Worm (Caenorhabditis elegans): ENCODE data around the gene Y62H9A.1.

Y62H9A.1 gene

ce11 chrX:11885577-11885976 lies 10.2 kb downstream of the Y62H9A.1 start, which contains the start of gene Y62H9A.7:
TSS of gene Y62H9A.7 (minus strand) at chrX:11885677.
- TF ChIP-seq daf-12 (tag; optimal IDR thresholded peaks at IDR 0.05) (no peak), ceh-16 (tag; optimal IDR thresholded peaks at IDR 0.05) (no peak), nhr-43 (tag; optimal IDR thresholded peaks at IDR 0.05; ENCODE audit: poor library complexity, severe bottlenecking) (no peak)

ce11 chrX:11892328-11892727 lies 17.0 kb downstream of the Y62H9A.1 start, which contains the start of gene Y62H9A.8:
TSS of gene Y62H9A.8 (minus strand) at chrX:11892428.
- no peak for TF ChIP-seq nhr-76 (tag; optimal IDR thresholded peaks at IDR 0.05)
- no peak for TF ChIP-seq snpc-4 (tag; optimal IDR thresholded peaks at IDR 0.05)
- TF ChIP-seq ztf-11 (tag; optimal IDR thresholded peaks at IDR 0.05): no peak
- no peak for TF ChIP-seq lin-15B (tag; optimal IDR thresholded peaks at IDR 0.05)
- no peak for TF ChIP-seq jun-1 (tag; optimal IDR thresholded peaks at IDR 0.05)
- no peak for TF ChIP-seq nhr-43 (tag; optimal IDR thresholded peaks at IDR 0.05; ENCODE audit: poor library complexity, severe bottlenecking)
- TF ChIP-seq egl-27 (tag; optimal IDR thresholded peaks at IDR 0.05): no peak
- no peak for TF ChIP-seq tbx-2 (tag; optimal IDR thresholded peaks at IDR 0.05)
- no peak for TF ChIP-seq lsy-12 (tag; optimal IDR thresholded peaks at IDR 0.05)
- no peak for TF ChIP-seq egl-5 (tag; optimal IDR thresholded peaks at IDR 0.05)
- TF ChIP-seq fkh-2 (tag; optimal IDR thresholded peaks at IDR 0.05): no peak
- no peak for TF ChIP-seq nhr-25 (tag; optimal IDR thresholded peaks at IDR 0.05)
- no peak for TF ChIP-seq hmg-11 (tag; optimal IDR thresholded peaks at IDR 0.05)
- no peak for TF ChIP-seq lin-39 (tag; optimal IDR thresholded peaks at IDR 0.05)

- TF ChIP-seq egl-5 (tag; optimal IDR thresholded peaks at IDR 0.05): no peak
- TF ChIP-seq nhr-23 (tag; optimal IDR thresholded peaks at IDR 0.05): no peak
- no peak for TF ChIP-seq nhr-28 (tag; optimal IDR thresholded peaks at IDR 0.05)
- TF ChIP-seq tbx-2 (tag; optimal IDR thresholded peaks at IDR 0.05): no peak
- no peak for TF ChIP-seq nhr-67 (tag; optimal IDR thresholded peaks at IDR 0.05)
- TF ChIP-seq snpc-4 (tag; optimal IDR thresholded peaks at IDR 0.05): no peak
- no peak for TF ChIP-seq elt-2 (tag; optimal IDR thresholded peaks at IDR 0.05)
These were observed 21.4 kb downstream of the Y62H9A.1 start for ce11 chrX:11896708-11897107.

- no peak for TF ChIP-seq ztf-4 (tag; optimal IDR thresholded peaks at IDR 0.05)
- TF ChIP-seq elt-1 (tag; optimal IDR thresholded peaks at IDR 0.05): no peak
- TF ChIP-seq nhr-237 (tag; optimal IDR thresholded peaks at IDR 0.05): no peak
- TF ChIP-seq nfya-1 (tag; optimal IDR thresholded peaks at IDR 0.05; ENCODE audit: insufficient read depth): no peak
- TF ChIP-seq egl-5 (tag; optimal IDR thresholded peaks at IDR 0.05): no peak
- TF ChIP-seq fos-1 (tag; optimal IDR thresholded peaks at IDR 0.05): no peak
- TF ChIP-seq mml-1 (tag; optimal IDR thresholded peaks at IDR 0.05): no peak
- no peak for TF ChIP-seq nhr-67 (tag; optimal IDR thresholded peaks at IDR 0.05)
- no peak for TF ChIP-seq ama-1 (optimal IDR thresholded peaks at IDR 0.05)
- TF ChIP-seq eor-1 (tag; optimal IDR thresholded peaks at IDR 0.05): no peak
- no peak for TF ChIP-seq nhr-23 (tag; optimal IDR thresholded peaks at IDR 0.05)
- TF ChIP-seq hmg-11 (tag; optimal IDR thresholded peaks at IDR 0.05): no peak
- TF ChIP-seq elt-3 (tag; optimal IDR thresholded peaks at IDR 0.05): no peak
- no peak for TF ChIP-seq ceh-28 (tag; optimal IDR thresholded peaks at IDR 0.05)
These were observed 22.7 kb downstream of the Y62H9A.1 start, which contains the start of gene Y62H9A.9 for ce11 chrX:11898040-11898439. TSS of gene Y62H9A.9 (minus strand) at chrX:11898140.

ce11 chrX:11899031-11899430 lies 23.7 kb downstream of the Y62H9A.1 start:
- TF ChIP-seq ceh-28 (tag; optimal IDR thresholded peaks at IDR 0.05) (peak; percentile 72), unc-62 (GFP tag; optimal IDR thresholded peaks at IDR 0.05) (no peak), fkh-2 (tag; optimal IDR thresholded peaks at IDR 0.05) (no peak), nhr-77 (tag; optimal IDR thresholded peaks at IDR 0.05) (no peak), fos-1 (tag; optimal IDR thresholded peaks at IDR 0.05) (no peak), aly-2 (tag; optimal IDR thresholded peaks at IDR 0.05) (no peak), nhr-25 (tag; optimal IDR thresholded peaks at IDR 0.05) (no peak), fkh-10 (GFP tag; optimal IDR thresholded peaks at IDR 0.05) (no peak), nhr-28 (tag; optimal IDR thresholded peaks at IDR 0.05) (no peak), lin-39 (tag; optimal IDR thresholded peaks at IDR 0.05) (peak; percentile 54)
